Worm (Caenorhabditis elegans) whole organism, L4 larva: Measurements from ENCODE around the gene F21C10.7.

Source experiments
- F10B5.3 ChIP-seq: sonication (generic microtip); optimal IDR thresholded peaks from 2 replicates; lab custom pipeline; 2016; ENCODE audit warnings: mild to moderate bottlenecking, missing genetic modification characterization, missing compliant biosample characterization
- F26F4.8 ChIP-seq: fragments of 200-800 bp; sonication (Bioruptor generic); conservative IDR thresholded peaks from 2 replicates; pipeline ENCODE4 v1.3.6; 2022; ENCODE audit warnings: missing genetic modification characterization, missing compliant biosample characterization
- F44E2.7 ChIP-seq: fragments of 200-800 bp; sonication (Bioruptor generic); IDR thresholded peaks from 2 replicates; pipeline ENCODE4 v2.1.2; 2022; ENCODE audit warnings: missing genetic modification characterization, missing compliant biosample characterization
- F49E8.2 ChIP-seq: sonication (generic microtip); optimal IDR thresholded peaks from 2 replicates; lab custom pipeline; 2016; ENCODE audit warnings: missing compliant biosample characterization, mild to moderate bottlenecking, missing genetic modification characterization, borderline replicate concordance
- R02D3.7 ChIP-seq: fragments of 150-350 bp; sonication (generic microtip); optimal IDR thresholded peaks from 3 replicates; lab custom pipeline; 2014; ENCODE audit warnings: missing biosample characterization, missing genetic modification characterization
- T26A8.4 ChIP-seq: fragments of 200-800 bp; sonication (Bioruptor generic); IDR thresholded peaks from 2 replicates; pipeline ENCODE4 v1.3.6; 2022; ENCODE audit warnings: missing genetic modification characterization, missing compliant biosample characterization
- Y75B8A.6 ChIP-seq: fragments of 200-800 bp; sonication (Bioruptor generic); IDR thresholded peaks from 2 replicates; pipeline ENCODE4 v1.3.6; 2022; ENCODE audit warnings: missing genetic modification reagents, missing genetic modification characterization, missing compliant biosample characterization
- ZK337.2 ChIP-seq: fragments of 200-800 bp; sonication (Bioruptor generic); IDR thresholded peaks from 2 replicates; pipeline ENCODE4 v1.3.6; 2022; ENCODE audit warnings: missing genetic modification reagents, missing genetic modification characterization, missing compliant biosample characterization
- aha-1 ChIP-seq: fragments of 150-350 bp; peaks from one replicate; lab custom pipeline; 2014; ENCODE audit warnings: missing biosample characterization, missing genetic modification characterization
- ama-1 ChIP-seq: fragments of 150-350 bp; optimal IDR thresholded peaks from 2 replicates; lab custom pipeline; 2014; ENCODE audit warnings: inconsistent platforms, mixed read lengths
- attf-4 ChIP-seq: sonication (generic microtip); optimal IDR thresholded peaks from 3 replicates; lab custom pipeline; 2017; ENCODE audit warnings: missing biosample characterization, missing genetic modification characterization
- ceh-32 ChIP-seq: sonication (generic microtip); optimal IDR thresholded peaks from 2 replicates; lab custom pipeline; 2016; ENCODE audit warnings: mild to moderate bottlenecking, missing genetic modification characterization, missing compliant biosample characterization; ENCODE audit not compliant: poor library complexity
- ceh-62 ChIP-seq: sonication (generic microtip); optimal IDR thresholded peaks from 2 replicates; lab custom pipeline; 2017; ENCODE audit warnings: missing biosample characterization, missing genetic modification characterization
- ces-1 ChIP-seq: fragments of 150-350 bp; sonication (generic microtip); optimal IDR thresholded peaks from 4 replicates; lab custom pipeline; 2014; ENCODE audit warnings: missing biosample characterization, missing genetic modification reagents, missing genetic modification characterization
- cey-2 ChIP-seq: sonication (generic microtip); optimal IDR thresholded peaks from 3 replicates; lab custom pipeline; 2017; ENCODE audit warnings: missing genetic modification characterization, mild to moderate bottlenecking, missing compliant biosample characterization, antibody characterized with exemption, borderline replicate concordance; ENCODE audit not compliant: insufficient read depth
- daf-12 ChIP-seq: fragments of 150-350 bp; optimal IDR thresholded peaks from 2 replicates; lab custom pipeline; 2014; ENCODE audit warnings: missing biosample characterization, missing genetic modification reagents, missing genetic modification characterization
- daf-16 ChIP-seq, 3 experiments: sonication (generic microtip); optimal IDR thresholded peaks; 2 replicates each; lab custom pipeline; 2016 to 2017; ENCODE audit warnings: missing genetic modification characterization in 3 of 3, missing genetic modification reagents in 3 of 3, mild to moderate bottlenecking in 2 of 3, missing compliant biosample characterization in 2 of 3, missing biosample characterization in 1 of 3, moderate library complexity in 1 of 3
- daf-19 ChIP-seq: fragments of 200-800 bp; sonication (Bioruptor generic); conservative IDR thresholded peaks from 2 replicates; pipeline ENCODE4 v1.3.6; 2022; ENCODE audit warnings: missing genetic modification characterization, missing compliant biosample characterization
- dmd-8 ChIP-seq: fragments of 200-800 bp; sonication (Bioruptor generic); IDR thresholded peaks from 2 replicates; pipeline ENCODE4 v1.3.6; 2022; ENCODE audit warnings: missing genetic modification characterization, missing compliant biosample characterization
- egl-43 ChIP-seq: fragments of 200-800 bp; sonication (Bioruptor generic); IDR thresholded peaks from 2 replicates; pipeline ENCODE4 v1.3.6; 2022; ENCODE audit warnings: missing genetic modification reagents, missing genetic modification characterization, missing compliant biosample characterization
- gei-8 ChIP-seq: fragments of 200-800 bp; sonication (Bioruptor generic); optimal IDR thresholded peaks from 2 replicates; lab custom pipeline; 2018; ENCODE audit warnings: mild to moderate bottlenecking, missing genetic modification characterization, missing compliant biosample characterization
- hif-1 ChIP-seq, 2 experiments: sonication (generic microtip); optimal IDR thresholded peaks; 2 replicates each; lab custom pipeline; 2016 to 2017; ENCODE audit warnings: missing compliant biosample characterization in 2 of 2, missing genetic modification characterization in 2 of 2, missing genetic modification reagents in 2 of 2, missing genotype in 2 of 2, mild to moderate bottlenecking in 1 of 2
- hlh-11 ChIP-seq: fragments of 200-800 bp; sonication (Bioruptor generic); optimal IDR thresholded peaks from 2 replicates; lab custom pipeline; 2018; ENCODE audit warnings: mild to moderate bottlenecking, missing genetic modification characterization, missing compliant biosample characterization
- hlh-30 ChIP-seq: sonication (generic microtip); optimal IDR thresholded peaks from 2 replicates; lab custom pipeline; 2017; ENCODE audit warnings: antibody characterized with exemption, mild to moderate bottlenecking, missing genetic modification characterization, missing compliant biosample characterization; ENCODE audit not compliant: insufficient read depth
- jun-1 ChIP-seq: fragments of 150-350 bp; optimal IDR thresholded peaks from 2 replicates; lab custom pipeline; 2014; ENCODE audit warnings: missing biosample characterization, missing genetic modification reagents, missing genetic modification characterization
- lin-1 ChIP-seq: fragments of 200-800 bp; sonication (Bioruptor generic); IDR thresholded peaks from 2 replicates; pipeline ENCODE4 v1.3.6; 2022; ENCODE audit warnings: missing genetic modification reagents, missing genetic modification characterization, missing compliant biosample characterization
- lin-13 ChIP-seq: fragments of 150-350 bp; optimal IDR thresholded peaks from 2 replicates; lab custom pipeline; 2014; ENCODE audit warnings: missing biosample characterization, missing genetic modification reagents, missing genetic modification characterization
- lsy-2 ChIP-seq, 2 experiments: fragments of 150-350 bp in 1 of 2; sonication (generic microtip) in 1 of 2; optimal IDR thresholded peaks; 2 replicates each; lab custom pipeline; 2014 to 2017; ENCODE audit warnings: missing biosample characterization in 2 of 2, missing genetic modification characterization in 2 of 2
- madf-5 ChIP-seq, 2 experiments: fragments of 200-800 bp; sonication (Bioruptor generic); IDR thresholded peaks; 2 replicates each; pipeline ENCODE4 v1.3.6; 2022; ENCODE audit warnings: missing compliant biosample characterization in 2 of 2, missing genetic modification characterization in 2 of 2
- mdt-29 ChIP-seq: fragments of 200-800 bp; sonication (Bioruptor generic); IDR thresholded peaks from 2 replicates; pipeline ENCODE4 v1.3.6; 2022; ENCODE audit warnings: missing genetic modification reagents, missing genetic modification characterization, missing compliant biosample characterization
- mep-1 ChIP-seq: fragments of 150-350 bp; sonication (generic microtip); optimal IDR thresholded peaks from 3 replicates; lab custom pipeline; 2014; ENCODE audit warnings: missing biosample characterization, missing genetic modification characterization
- mes-2 ChIP-seq: sonication (generic microtip); optimal IDR thresholded peaks from 2 replicates; lab custom pipeline; 2016; ENCODE audit warnings: missing genotype, mild to moderate bottlenecking, missing genetic modification characterization, missing compliant biosample characterization; ENCODE audit not compliant: poor library complexity, severe bottlenecking
- mxl-3 ChIP-seq: fragments of 200-800 bp; sonication (Bioruptor generic); optimal IDR thresholded peaks from 2 replicates; lab custom pipeline; 2018; ENCODE audit warnings: mild to moderate bottlenecking, missing genetic modification characterization, missing compliant biosample characterization
- nhr-10 ChIP-seq: fragments of 150-350 bp; optimal IDR thresholded peaks from 2 replicates; lab custom pipeline; 2014; ENCODE audit warnings: missing biosample characterization, missing genetic modification characterization
- nhr-102 ChIP-seq: sonication (generic microtip); optimal IDR thresholded peaks from 2 replicates; lab custom pipeline; 2016; ENCODE audit warnings: mild to moderate bottlenecking, missing genetic modification characterization, moderate library complexity, missing compliant biosample characterization
- nhr-11 ChIP-seq: fragments of 150-350 bp; optimal IDR thresholded peaks from 2 replicates; lab custom pipeline; 2014; ENCODE audit warnings: missing biosample characterization, missing genetic modification characterization
- nhr-25 ChIP-seq: sonication (generic microtip); optimal IDR thresholded peaks from 2 replicates; lab custom pipeline; 2017; ENCODE audit warnings: missing genetic modification characterization, mild to moderate bottlenecking, missing compliant biosample characterization, antibody characterized with exemption, moderate library complexity, borderline replicate concordance; ENCODE audit not compliant: insufficient read depth
- nhr-42 ChIP-seq: fragments of 200-800 bp; sonication (Bioruptor generic); IDR thresholded peaks from 2 replicates; pipeline ENCODE4 v1.3.6; 2022; ENCODE audit warnings: missing genetic modification characterization, missing compliant biosample characterization
- nhr-76 ChIP-seq: fragments of 150-350 bp; optimal IDR thresholded peaks from 2 replicates; lab custom pipeline; 2014; ENCODE audit warnings: missing biosample characterization, missing genetic modification characterization
- pha-4 ChIP-seq, 2 experiments: fragments of 150-350 bp in 1 of 2; fragments of 200-800 bp in 1 of 2; sonication (Bioruptor generic) in 1 of 2; IDR thresholded peaks in 1 of 2; optimal IDR thresholded peaks in 1 of 2; 2 replicates each; pipeline versions ENCODE4 v1.3.6 to Lab custom; 2014 to 2022; ENCODE audit warnings: missing genetic modification characterization in 2 of 2, missing genetic modification reagents in 2 of 2, missing biosample characterization in 1 of 2, missing compliant biosample characterization in 1 of 2
- php-3 ChIP-seq: fragments of 200-800 bp; sonication (Bioruptor generic); IDR thresholded peaks from 2 replicates; pipeline ENCODE4 v1.3.6; 2022; ENCODE audit warnings: missing genetic modification reagents, missing genetic modification characterization, missing compliant biosample characterization
- rbr-2 ChIP-seq: sonication (generic microtip); optimal IDR thresholded peaks from 2 replicates; lab custom pipeline; 2016; ENCODE audit warnings: missing genotype, missing genetic modification characterization, missing compliant biosample characterization
- skn-1 ChIP-seq: fragments of 150-350 bp; optimal IDR thresholded peaks from 2 replicates; lab custom pipeline; 2014; ENCODE audit warnings: missing biosample characterization, missing genetic modification characterization
- spr-1 ChIP-seq: sonication (generic microtip); optimal IDR thresholded peaks from 2 replicates; lab custom pipeline; 2016; ENCODE audit warnings: mild to moderate bottlenecking, missing genetic modification characterization, missing compliant biosample characterization
- tag-97 ChIP-seq: fragments of 200-800 bp; sonication (Bioruptor generic); IDR thresholded peaks from 2 replicates; pipeline ENCODE4 v1.3.6; 2022; ENCODE audit warnings: missing genetic modification characterization, missing compliant biosample characterization
- tra-1 ChIP-seq: fragments of 200-800 bp; sonication (Bioruptor generic); IDR thresholded peaks from 2 replicates; pipeline ENCODE4 v1.3.6; 2022; ENCODE audit warnings: missing genetic modification reagents, missing genetic modification characterization, missing compliant biosample characterization
- unc-130 ChIP-seq: sonication (generic microtip); optimal IDR thresholded peaks from 2 replicates; lab custom pipeline; 2016; ENCODE audit warnings: missing genetic modification reagents, missing genetic modification characterization, missing compliant biosample characterization
- zip-11 ChIP-seq: fragments of 200-800 bp; sonication (Bioruptor generic); IDR thresholded peaks from 2 replicates; pipeline ENCODE4 v1.3.6; 2022; ENCODE audit warnings: missing genetic modification characterization, missing compliant biosample characterization
- ztf-11 ChIP-seq: fragments of 150-350 bp; optimal IDR thresholded peaks from 2 replicates; lab custom pipeline; 2014; ENCODE audit warnings: missing biosample characterization, missing genetic modification characterization

F21C10.7 gene

DNA sequence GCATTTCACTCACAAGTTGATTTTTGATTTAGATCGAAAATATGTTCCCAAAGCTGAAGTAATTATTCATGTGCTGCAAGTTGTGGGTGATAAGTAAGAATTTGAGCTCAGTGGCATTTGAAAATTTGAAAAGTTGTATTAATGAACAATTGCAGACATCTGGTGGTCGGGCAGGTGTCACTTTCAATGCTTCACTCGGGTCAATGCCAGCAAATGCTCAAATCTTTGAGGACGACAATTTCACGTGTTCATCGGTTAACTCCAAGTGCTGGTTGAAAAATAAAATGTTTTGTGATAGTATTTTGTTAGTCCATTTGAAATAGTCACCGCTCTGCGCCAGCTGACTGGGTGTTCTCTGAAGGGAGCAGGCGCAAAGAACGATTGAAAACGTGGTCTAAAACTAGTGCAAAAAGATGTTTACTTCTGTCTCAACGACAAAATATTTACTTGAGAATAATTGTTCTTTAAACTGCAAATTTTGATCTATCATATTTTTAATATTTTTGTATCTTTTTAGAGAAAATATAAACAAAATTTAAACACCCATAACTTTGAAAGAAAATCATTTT is 18.4 kb upstream of the F21C10.7 start (continued):
- TF ChIP-seq jun-1 (tag; lab: Kevin White, UChicago) (no peak), nhr-25 (tag; lab: Kevin White, UChicago) (no peak), ces-1 (GFP tag; lab: Kevin White, UChicago) (no peak), pha-4 (GFP tag; IDR thresholded peaks at IDR 0.05; lab: Robert Waterston, UW) (no peak), pha-4 (tag; optimal IDR thresholded peaks at IDR 0.05; lab: Kevin White, UChicago) (peak; percentile 52), hif-1 (tag; optimal IDR thresholded peaks at IDR 0.05; lab: Kevin White, UChicago) (peak in 1 of 2 experiments; percentile 39), nhr-42 (GFP tag; lab: Robert Waterston, UW) (no peak), gei-8 (GFP tag; lab: Kevin White, UChicago) (no peak), spr-1 (tag; lab: Kevin White, UChicago) (no peak), mdt-29 (GFP tag; lab: Robert Waterston, UW) (0 out of 2 replicates have a peak, but pooled peaks have one; percentile 53), hlh-11 (tag; lab: Kevin White, UChicago) (peak; percentile 91), ama-1 (lab: Kevin White, UChicago) (no peak), lin-1 (GFP tag; lab: Robert Waterston, UW) (peak; percentile 52; the same call in 1 of the 2 replicates), ZK337.2 (GFP tag; lab: Robert Waterston, UW) (no peak), tra-1 (GFP tag; lab: Robert Waterston, UW) (no peak), nhr-76 (no peak), dmd-8 (no peak), zip-11 (GFP tag; lab: Robert Waterston, UW) (no peak), aha-1 (tag; lab: Kevin White, UChicago) (peak; percentile 19), daf-19 (no peak), ceh-62 (tag; lab: Kevin White, UChicago) (no peak), F10B5.3 (tag; lab: Kevin White, UChicago) (no peak), mxl-3 (peak; percentile 11), F26F4.8 (GFP tag; lab: Robert Waterston, UW) (no peak), ztf-11 (tag; lab: Kevin White, UChicago) (no peak), skn-1 (tag; lab: Kevin White, UChicago) (no peak), daf-12 (tag; lab: Kevin White, UChicago) (no peak), lsy-2 (tag; optimal IDR thresholded peaks at IDR 0.05; lab: Kevin White, UChicago) (peak; percentile 7 to 68), tag-97 (GFP tag; lab: Robert Waterston, UW) (no peak), egl-43 (GFP tag; lab: Robert Waterston, UW) (no peak), unc-130 (GFP tag; lab: Kevin White, UChicago) (no peak), nhr-102 (no peak), php-3 (GFP tag; lab: Robert Waterston, UW) (no peak), T26A8.4 (GFP tag; lab: Robert Waterston, UW) (0 out of 2 replicates have a peak, but pooled peaks have one; percentile 27), F49E8.2 (no peak), daf-16 (GFP tag; optimal IDR thresholded peaks at IDR 0.05; lab: Kevin White, UChicago) (peak in 1 of 2 experiments; percentile 95), daf-16 (tag; optimal IDR thresholded peaks at IDR 0.05; lab: Kevin White, UChicago) (peak; percentile 99), nhr-11 (tag; lab: Kevin White, UChicago) (peak; percentile 68), R02D3.7 (tag; lab: Kevin White, UChicago) (no peak), mep-1 (tag; lab: Kevin White, UChicago) (peak; percentile 54), Y75B8A.6 (GFP tag; lab: Robert Waterston, UW) (no peak), hlh-30 (peak; percentile 92), ceh-32 (tag; lab: Kevin White, UChicago) (no peak), rbr-2 (no peak), mes-2 (no peak), nhr-10 (tag; lab: Kevin White, UChicago) (no peak), cey-2 (tag; lab: Kevin White, UChicago) (no peak), F44E2.7 (no peak), madf-5 (GFP tag; IDR thresholded peaks at IDR 0.05; lab: Robert Waterston, UW) (no peak), lin-13 (no peak), attf-4 (tag; lab: Kevin White, UChicago) (no peak)
